Worm (Caenorhabditis elegans): Measurements from ENCODE around the gene nemp-1.

ce11 chrIII:481259-481658 is 9.1 kb downstream of the nemp-1 start:
- TF ChIP-seq unc-62 (GFP tag; optimal IDR thresholded peaks at IDR 0.05) (no peak), aptf-2 (GFP tag; conservative IDR thresholded peaks at IDR 0.05) (no peak), attf-3 (GFP tag; conservative IDR thresholded peaks at IDR 0.05) (no peak), let-607 (tag; optimal IDR thresholded peaks at IDR 0.05) (no peak), ama-1 (optimal IDR thresholded peaks at IDR 0.05) (no peak), ama-1 (GFP tag; optimal IDR thresholded peaks at IDR 0.05) (no peak), C06A6.2 (GFP tag; conservative IDR thresholded peaks at IDR 0.05) (no peak), sea-2 (GFP tag; IDR thresholded peaks at IDR 0.05) (no peak), T07F8.4 (tag; optimal IDR thresholded peaks at IDR 0.05) (no peak)

All from whole organism, young adult.